Worm (Caenorhabditis elegans) whole organism, L4 larva: ENCODE results near the gene F53F8.4.
A peak's percentile ranks its signal among the peaks of the same experiment; 100 is the strongest.

ENCODE experiments used
- F26F4.8 ChIP-seq: fragments of 200-800 bp; sonication (Bioruptor generic); conservative IDR thresholded peaks from 2 replicates; pipeline ENCODE4 v1.3.6; 2022; ENCODE audit warnings: missing genetic modification characterization, missing compliant biosample characterization
- T26A8.4 ChIP-seq: fragments of 200-800 bp; sonication (Bioruptor generic); IDR thresholded peaks from 2 replicates; pipeline ENCODE4 v1.3.6; 2022; ENCODE audit warnings: missing genetic modification characterization, missing compliant biosample characterization
- Y75B8A.6 ChIP-seq: fragments of 200-800 bp; sonication (Bioruptor generic); IDR thresholded peaks from 2 replicates; pipeline ENCODE4 v1.3.6; 2022; ENCODE audit warnings: missing genetic modification reagents, missing genetic modification characterization, missing compliant biosample characterization
- ZK337.2 ChIP-seq: fragments of 200-800 bp; sonication (Bioruptor generic); IDR thresholded peaks from 2 replicates; pipeline ENCODE4 v1.3.6; 2022; ENCODE audit warnings: missing genetic modification reagents, missing genetic modification characterization, missing compliant biosample characterization
- aha-1 ChIP-seq: fragments of 150-350 bp; peaks from one replicate; lab custom pipeline; 2014; ENCODE audit warnings: missing biosample characterization, missing genetic modification characterization
- ama-1 ChIP-seq: fragments of 150-350 bp; optimal IDR thresholded peaks from 2 replicates; lab custom pipeline; 2014; ENCODE audit warnings: inconsistent platforms, mixed read lengths
- attf-4 ChIP-seq: sonication (generic microtip); optimal IDR thresholded peaks from 3 replicates; lab custom pipeline; 2017; ENCODE audit warnings: missing biosample characterization, missing genetic modification characterization
- ceh-28 ChIP-seq: fragments of 150-350 bp; optimal IDR thresholded peaks from 2 replicates; lab custom pipeline; 2014; ENCODE audit warnings: missing biosample characterization, missing genetic modification reagents, missing genetic modification characterization
- ceh-82 ChIP-seq: sonication (generic microtip); optimal IDR thresholded peaks from 2 replicates; lab custom pipeline; 2017; ENCODE audit warnings: missing biosample characterization, missing genetic modification characterization
- daf-16 ChIP-seq, 3 experiments: sonication (generic microtip); optimal IDR thresholded peaks; 2 replicates each; lab custom pipeline; 2016 to 2017; ENCODE audit warnings: missing genetic modification characterization in 3 of 3, missing genetic modification reagents in 3 of 3, mild to moderate bottlenecking in 2 of 3, missing compliant biosample characterization in 2 of 3, missing biosample characterization in 1 of 3, moderate library complexity in 1 of 3
- daf-8 ChIP-seq: fragments of 200-800 bp; sonication (Bioruptor generic); IDR thresholded peaks from 2 replicates; pipeline ENCODE4 v1.3.6; 2022; ENCODE audit warnings: missing genetic modification characterization, missing compliant biosample characterization
- dmd-6 ChIP-seq: fragments of 200-800 bp; sonication (Bioruptor generic); IDR thresholded peaks from 2 replicates; pipeline ENCODE4 v1.3.6; 2022; ENCODE audit warnings: missing genetic modification reagents, missing genetic modification characterization, missing compliant biosample characterization
- dmd-9 ChIP-seq: fragments of 200-800 bp; sonication (Bioruptor generic); IDR thresholded peaks from 2 replicates; pipeline ENCODE4 v1.3.6; 2022; ENCODE audit warnings: missing genetic modification reagents, missing genetic modification characterization, missing compliant biosample characterization
- egl-27 ChIP-seq: sonication (generic microtip); optimal IDR thresholded peaks from 3 replicates; lab custom pipeline; 2017; ENCODE audit warnings: missing biosample characterization, missing genetic modification reagents, missing genetic modification characterization
- gei-8 ChIP-seq: fragments of 200-800 bp; sonication (Bioruptor generic); optimal IDR thresholded peaks from 2 replicates; lab custom pipeline; 2018; ENCODE audit warnings: mild to moderate bottlenecking, missing genetic modification characterization, missing compliant biosample characterization
- hif-1 ChIP-seq, 2 experiments: sonication (generic microtip); optimal IDR thresholded peaks; 2 replicates each; lab custom pipeline; 2016 to 2017; ENCODE audit warnings: missing compliant biosample characterization in 2 of 2, missing genetic modification characterization in 2 of 2, missing genetic modification reagents in 2 of 2, missing genotype in 2 of 2, mild to moderate bottlenecking in 1 of 2
- lin-1 ChIP-seq: fragments of 200-800 bp; sonication (Bioruptor generic); IDR thresholded peaks from 2 replicates; pipeline ENCODE4 v1.3.6; 2022; ENCODE audit warnings: missing genetic modification reagents, missing genetic modification characterization, missing compliant biosample characterization
- madf-5 ChIP-seq, 2 experiments: fragments of 200-800 bp; sonication (Bioruptor generic); IDR thresholded peaks; 2 replicates each; pipeline ENCODE4 v1.3.6; 2022; ENCODE audit warnings: missing compliant biosample characterization in 2 of 2, missing genetic modification characterization in 2 of 2
- mdl-1 ChIP-seq, 2 experiments: fragments of 150-350 bp in 1 of 2; sonication (generic microtip) in 1 of 2; optimal IDR thresholded peaks; 2 replicates each; lab custom pipeline; 2014 to 2017; ENCODE audit warnings: missing biosample characterization in 2 of 2, missing genetic modification characterization in 2 of 2
- mdt-29 ChIP-seq: fragments of 200-800 bp; sonication (Bioruptor generic); IDR thresholded peaks from 2 replicates; pipeline ENCODE4 v1.3.6; 2022; ENCODE audit warnings: missing genetic modification reagents, missing genetic modification characterization, missing compliant biosample characterization
- mep-1 ChIP-seq: fragments of 150-350 bp; sonication (generic microtip); optimal IDR thresholded peaks from 3 replicates; lab custom pipeline; 2014; ENCODE audit warnings: missing biosample characterization, missing genetic modification characterization
- mes-2 ChIP-seq: sonication (generic microtip); optimal IDR thresholded peaks from 2 replicates; lab custom pipeline; 2016; ENCODE audit warnings: missing genotype, mild to moderate bottlenecking, missing genetic modification characterization, missing compliant biosample characterization; ENCODE audit not compliant: poor library complexity, severe bottlenecking
- nhr-102 ChIP-seq: sonication (generic microtip); optimal IDR thresholded peaks from 2 replicates; lab custom pipeline; 2016; ENCODE audit warnings: mild to moderate bottlenecking, missing genetic modification characterization, moderate library complexity, missing compliant biosample characterization
- nhr-41 ChIP-seq: fragments of 200-800 bp; sonication (Bioruptor generic); IDR thresholded peaks from 2 replicates; pipeline ENCODE4 v1.3.6; 2022; ENCODE audit warnings: missing genetic modification reagents, missing genetic modification characterization, missing compliant biosample characterization
- nhr-48 ChIP-seq: sonication (generic microtip); optimal IDR thresholded peaks from 2 replicates; lab custom pipeline; 2016; ENCODE audit warnings: mild to moderate bottlenecking, missing genetic modification characterization, missing compliant biosample characterization
- pha-4 ChIP-seq, 2 experiments: fragments of 150-350 bp in 1 of 2; fragments of 200-800 bp in 1 of 2; sonication (Bioruptor generic) in 1 of 2; IDR thresholded peaks in 1 of 2; optimal IDR thresholded peaks in 1 of 2; 2 replicates each; pipeline versions ENCODE4 v1.3.6 to Lab custom; 2014 to 2022; ENCODE audit warnings: missing genetic modification characterization in 2 of 2, missing genetic modification reagents in 2 of 2, missing biosample characterization in 1 of 2, missing compliant biosample characterization in 1 of 2
- set-16 ChIP-seq: fragments of 200-800 bp; sonication (Bioruptor generic); IDR thresholded peaks from 2 replicates; pipeline ENCODE4 v1.3.6; 2022; ENCODE audit warnings: missing genetic modification reagents, missing genetic modification characterization, missing compliant biosample characterization
- snpc-1.2 ChIP-seq: fragments of 200-800 bp; sonication (Bioruptor generic); IDR thresholded peaks from 2 replicates; pipeline ENCODE4 v1.3.6; 2022; ENCODE audit warnings: missing genetic modification reagents, missing genetic modification characterization, missing compliant biosample characterization
- tra-1 ChIP-seq: fragments of 200-800 bp; sonication (Bioruptor generic); IDR thresholded peaks from 2 replicates; pipeline ENCODE4 v1.3.6; 2022; ENCODE audit warnings: missing genetic modification reagents, missing genetic modification characterization, missing compliant biosample characterization
- zfp-2 ChIP-seq: sonication (generic microtip); optimal IDR thresholded peaks from 2 replicates; lab custom pipeline; 2016; ENCODE audit warnings: mild to moderate bottlenecking, missing genetic modification characterization, missing compliant biosample characterization
- zfp-3 ChIP-seq: fragments of 200-800 bp; sonication (Bioruptor generic); conservative IDR thresholded peaks from 2 replicates; pipeline ENCODE4 v1.3.6; 2022; ENCODE audit warnings: missing genetic modification reagents, missing genetic modification characterization, missing compliant biosample characterization

Gene F53F8.4

DNA sequence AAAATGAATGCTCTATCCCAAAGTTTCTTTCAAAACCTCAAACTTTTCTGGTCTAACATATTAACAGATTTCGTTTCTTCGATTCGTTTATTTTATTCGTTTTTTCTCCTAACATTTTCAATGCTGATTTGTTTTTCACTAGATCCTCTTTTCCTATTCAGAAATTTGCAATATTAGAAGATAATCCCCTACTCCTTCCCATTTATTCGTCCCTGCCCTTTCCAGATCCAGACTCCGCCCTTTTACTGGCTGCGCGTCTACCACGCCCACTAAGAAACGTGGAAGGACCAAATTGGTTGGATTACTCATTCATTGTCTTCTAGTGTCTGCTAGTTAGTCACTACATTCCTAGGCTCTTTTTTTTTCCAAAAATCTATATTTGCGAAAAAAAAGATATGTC lies 30.4 kb upstream of the F53F8.4 start, which contains the start of gene Y44A6C.2:
Gene Y44A6C.2 (plus strand): TSS at position 301 of the 400 bp plus-strand sequence.
- TF ChIP-seq egl-27 (tag; lab: Kevin White, UChicago): no peak
- TF ChIP-seq ama-1 (lab: Kevin White, UChicago): no peak
- no peak for TF ChIP-seq F26F4.8 (GFP tag; lab: Robert Waterston, UW)
- no peak for TF ChIP-seq nhr-41 (GFP tag; lab: Robert Waterston, UW)
- TF ChIP-seq ceh-82 (tag; lab: Kevin White, UChicago): no peak
- TF ChIP-seq ceh-28 (tag; lab: Kevin White, UChicago): no peak
- TF ChIP-seq mdl-1 (tag; optimal IDR thresholded peaks at IDR 0.05; lab: Kevin White, UChicago): no peak
- TF ChIP-seq gei-8 (GFP tag; lab: Kevin White, UChicago): no peak
- TF ChIP-seq zfp-2 (tag; lab: Kevin White, UChicago): no peak
- no peak for TF ChIP-seq mdt-29 (GFP tag; lab: Robert Waterston, UW)
- no peak for TF ChIP-seq dmd-6 (GFP tag; lab: Robert Waterston, UW)
- TF ChIP-seq, all 104 proteins: peak for 0

DNA sequence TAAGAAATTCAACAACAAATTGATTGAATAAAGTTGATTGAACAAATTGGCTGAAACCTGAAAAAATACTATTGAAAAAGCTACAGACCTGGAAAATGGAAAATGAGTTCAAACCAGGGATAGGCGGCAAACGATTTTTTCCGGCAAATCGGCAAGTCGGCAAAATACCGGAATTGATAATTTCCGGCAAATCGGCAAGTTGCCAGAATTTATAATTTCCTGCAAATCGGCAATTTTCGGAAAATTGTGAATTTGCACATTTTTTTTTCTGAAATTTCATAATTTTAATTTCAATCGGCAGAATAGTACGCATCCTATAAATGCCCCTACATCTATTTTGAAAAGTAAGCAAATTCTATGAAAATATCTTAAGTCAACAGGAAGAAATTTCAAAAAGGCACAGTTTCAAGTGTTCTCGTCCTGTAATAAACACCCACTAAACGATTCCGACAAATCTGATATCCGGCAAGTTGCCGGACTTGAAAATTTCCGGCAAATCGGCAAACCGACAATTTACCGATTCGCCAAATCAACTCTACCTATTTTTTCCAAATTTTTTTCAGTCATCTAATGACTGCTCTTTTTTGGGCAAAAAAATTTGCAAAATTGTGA lies 25.5 kb upstream of the F53F8.4 start:
- peak in 1 of 2 experiments; percentile 63 for TF ChIP-seq daf-16 (GFP tag; optimal IDR thresholded peaks at IDR 0.05; lab: Kevin White, UChicago)
- no peak for TF ChIP-seq daf-16 (tag; optimal IDR thresholded peaks at IDR 0.05; lab: Kevin White, UChicago)
- TF ChIP-seq mes-2 (tag; lab: Kevin White, UChicago): peak; percentile 9
- peak; percentile 6 for TF ChIP-seq mep-1 (tag; lab: Kevin White, UChicago)
- TF ChIP-seq lin-1 (GFP tag; lab: Robert Waterston, UW): 0 out of 2 replicates have a peak, but pooled peaks have one; percentile 43
- TF ChIP-seq hif-1 (tag; optimal IDR thresholded peaks at IDR 0.05; lab: Kevin White, UChicago): peak in 1 of 2 experiments; percentile 45
- no peak for TF ChIP-seq mdt-29 (GFP tag; lab: Robert Waterston, UW)
- TF ChIP-seq dmd-9 (GFP tag; lab: Robert Waterston, UW): peak; percentile 56; the same call in 1 of the 2 replicates
- peak; percentile 4 for TF ChIP-seq nhr-48 (tag; lab: Kevin White, UChicago)
- peak; percentile 64 for TF ChIP-seq ama-1 (lab: Kevin White, UChicago)
- TF ChIP-seq daf-8 (GFP tag; lab: Robert Waterston, UW): no peak
- TF ChIP-seq T26A8.4 (GFP tag; lab: Robert Waterston, UW): peak; percentile 55
- TF ChIP-seq pha-4 (GFP tag; IDR thresholded peaks at IDR 0.05; lab: Robert Waterston, UW): no peak
- TF ChIP-seq pha-4 (tag; optimal IDR thresholded peaks at IDR 0.05; lab: Kevin White, UChicago): no peak
- TF ChIP-seq Y75B8A.6: 0 out of 2 replicates have a peak, but pooled peaks have one; percentile 13
- 0 out of 2 replicates have a peak, but pooled peaks have one; percentile 13 for TF ChIP-seq dmd-6 (GFP tag; lab: Robert Waterston, UW)
- no peak for TF ChIP-seq nhr-102 (tag; lab: Kevin White, UChicago)
- 0 out of 2 replicates have a peak, but pooled peaks have one; percentile 47 for TF ChIP-seq zfp-3 (GFP tag; lab: Robert Waterston, UW)
- TF ChIP-seq snpc-1.2 (GFP tag; lab: Robert Waterston, UW): 0 out of 2 replicates have a peak, but pooled peaks have one; percentile 19
- TF ChIP-seq madf-5 (GFP tag; IDR thresholded peaks at IDR 0.05; lab: Robert Waterston, UW): 0 out of 4 replicates have a peak, but pooled peaks of 1 of the 2 experiments have one; percentile 11

DNA sequence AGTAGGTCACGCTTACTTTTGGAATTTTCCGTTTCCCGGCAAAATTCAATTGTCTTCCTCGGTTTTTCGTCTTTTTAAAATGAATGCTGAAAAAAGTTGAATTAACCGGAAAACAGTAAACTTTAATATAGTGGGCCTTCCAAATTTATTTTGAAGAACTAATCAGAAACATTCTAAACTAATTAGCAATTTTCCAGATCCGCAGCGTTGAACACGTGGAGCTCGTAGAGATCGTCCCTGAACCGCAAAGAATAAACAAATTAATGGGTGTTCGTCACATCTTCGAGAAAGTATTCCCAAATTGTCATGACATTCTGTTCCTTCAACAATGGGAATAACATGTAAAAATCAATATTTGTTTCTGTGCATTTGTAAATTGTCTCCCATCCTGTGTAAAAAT lies 24.8 kb upstream of the F53F8.4 start:
- TF ChIP-seq ama-1 (lab: Kevin White, UChicago): no peak
- TF ChIP-seq ZK337.2: no peak
- no peak for TF ChIP-seq snpc-1.2 (GFP tag; lab: Robert Waterston, UW)
- TF ChIP-seq attf-4 (tag; lab: Kevin White, UChicago): no peak
- no peak for TF ChIP-seq tra-1 (GFP tag; lab: Robert Waterston, UW)

ce11 chrV:20714503-20714902 lies 23.0 kb upstream of the F53F8.4 start:
- TF ChIP-seq set-16 (GFP tag; lab: Robert Waterston, UW): no peak
- peak; percentile 16 for TF ChIP-seq ama-1 (lab: Kevin White, UChicago)
- peak; percentile 81 for TF ChIP-seq aha-1 (tag; lab: Kevin White, UChicago)
- TF ChIP-seq daf-16 (GFP tag; optimal IDR thresholded peaks at IDR 0.05; lab: Kevin White, UChicago): no peak
- peak; percentile 7 for TF ChIP-seq daf-16 (tag; optimal IDR thresholded peaks at IDR 0.05; lab: Kevin White, UChicago)
